Worm (Caenorhabditis elegans) whole organism, L4 larva: ENCODE measurements around the gene cdr-7.

Source experiments
- ceh-28 ChIP-seq: fragments of 150-350 bp; optimal IDR thresholded peaks from 2 replicates; lab custom pipeline; 2014; ENCODE audit warnings: missing biosample characterization, missing genetic modification reagents, missing genetic modification characterization
- ceh-82 ChIP-seq: sonication (generic microtip); optimal IDR thresholded peaks from 2 replicates; lab custom pipeline; 2017; ENCODE audit warnings: missing biosample characterization, missing genetic modification characterization
- fkh-10 ChIP-seq: fragments of 150-350 bp; optimal IDR thresholded peaks from 2 replicates; lab custom pipeline; 2014; ENCODE audit warnings: missing biosample characterization, missing genetic modification reagents, missing genetic modification characterization
- lin-13 ChIP-seq: fragments of 150-350 bp; optimal IDR thresholded peaks from 2 replicates; lab custom pipeline; 2014; ENCODE audit warnings: missing biosample characterization, missing genetic modification reagents, missing genetic modification characterization
- lin-15B ChIP-seq: fragments of 150-350 bp; sonication (generic microtip); optimal IDR thresholded peaks from 3 replicates; lab custom pipeline; 2014; ENCODE audit warnings: missing biosample characterization, missing genetic modification characterization
- lin-39 ChIP-seq: fragments of 150-350 bp; optimal IDR thresholded peaks from 2 replicates; lab custom pipeline; 2014; ENCODE audit warnings: missing biosample characterization, missing genetic modification reagents, missing genetic modification characterization
- mdl-1 ChIP-seq, 2 experiments: fragments of 150-350 bp in 1 of 2; sonication (generic microtip) in 1 of 2; optimal IDR thresholded peaks; 2 replicates each; lab custom pipeline; 2014 to 2017; ENCODE audit warnings: missing biosample characterization in 2 of 2, missing genetic modification characterization in 2 of 2
- nhr-11 ChIP-seq: fragments of 150-350 bp; optimal IDR thresholded peaks from 2 replicates; lab custom pipeline; 2014; ENCODE audit warnings: missing biosample characterization, missing genetic modification characterization
- nhr-237 ChIP-seq: sonication (generic microtip); optimal IDR thresholded peaks from 2 replicates; lab custom pipeline; 2017; ENCODE audit warnings: missing biosample characterization, missing genetic modification characterization

- TF ChIP-seq nhr-11 (no peak), lin-15B (tag; lab: Kevin White, UChicago) (no peak), lin-13 (GFP tag; lab: Kevin White, UChicago) (no peak), lin-39 (tag; lab: Kevin White, UChicago) (no peak), ceh-82 (no peak), mdl-1 (tag; optimal IDR thresholded peaks at IDR 0.05; lab: Kevin White, UChicago) (no peak), fkh-10 (GFP tag; lab: Kevin White, UChicago) (no peak), ceh-28 (tag; lab: Kevin White, UChicago) (no peak), nhr-237 (tag; lab: Kevin White, UChicago) (no peak)
These were observed 38.0 kb upstream of the cdr-7 start, which contains the start of gene C54D10.10 for ce11 chrV:12449902-12450301.
